Fruit fly (Drosophila melanogaster): ENCODE measurements around the gene CG7872.
A peak's percentile ranks its signal among the peaks of the same experiment; 100 is the strongest.

CG7872 gene

dm6 chrX:15619631-15619960, 41.6 kb downstream of the CG7872 start (continued):
- TF ChIP-seq Hr78 (GFP tag; optimal IDR thresholded peaks at IDR 0.05): peak in 1 of 2 experiments; percentile 85
- no peak for TF ChIP-seq vfl (GFP tag; optimal IDR thresholded peaks at IDR 0.05)
- TF ChIP-seq zf30C (GFP tag; optimal IDR thresholded peaks at IDR 0.05): no peak
- no peak for TF ChIP-seq CG4617 (GFP tag; optimal IDR thresholded peaks at IDR 0.05; ENCODE audit: borderline replicate concordance)
- 0 out of 2 replicates have a peak, but pooled peaks have one; percentile 5 for TF ChIP-seq CG11696 (GFP tag; IDR thresholded peaks at IDR 0.05)
- no peak for TF ChIP-seq Hr3 (GFP tag; optimal IDR thresholded peaks at IDR 0.05)
- TF ChIP-seq Mrtf (GFP tag; IDR thresholded peaks at IDR 0.05): no peak
- no peak for TF ChIP-seq CG8944 (GFP tag; optimal IDR thresholded peaks at IDR 0.05)
- no peak for TF ChIP-seq Rfx (GFP tag; IDR thresholded peaks at IDR 0.05)
- no peak for TF ChIP-seq Dek (tag; optimal IDR thresholded peaks at IDR 0.05)
- peak; percentile 20 for TF ChIP-seq lab (GFP tag; optimal IDR thresholded peaks at IDR 0.05)
- no peak for TF ChIP-seq CG14710 (tag; optimal IDR thresholded peaks at IDR 0.05)
- no peak for TF ChIP-seq CG16815 (GFP tag; optimal IDR thresholded peaks at IDR 0.05)
- no peak for TF ChIP-seq Sox100B (GFP tag; optimal IDR thresholded peaks at IDR 0.05)
- 0 out of 2 replicates have a peak, but pooled peaks have one; percentile 1 for TF ChIP-seq ham (GFP tag; IDR thresholded peaks at IDR 0.05)
- no peak for TF ChIP-seq CG6765 (GFP tag; optimal IDR thresholded peaks at IDR 0.05)
- TF ChIP-seq CG31441 (GFP tag; IDR thresholded peaks at IDR 0.05): no peak
- TF ChIP-seq Hand (GFP tag; optimal IDR thresholded peaks at IDR 0.05): no peak
- TF ChIP-seq fd64A (GFP tag; optimal IDR thresholded peaks at IDR 0.05): no peak
- no peak for TF ChIP-seq pnt (GFP tag; optimal IDR thresholded peaks at IDR 0.05)
- no peak for TF ChIP-seq HmgD (GFP tag; optimal IDR thresholded peaks at IDR 0.05)
- TF ChIP-seq CG33213 (GFP tag; optimal IDR thresholded peaks at IDR 0.05): no peak
- no peak for TF ChIP-seq CG12219 (GFP tag; optimal IDR thresholded peaks at IDR 0.05)
- TF ChIP-seq CG14050 (GFP tag; IDR thresholded peaks at IDR 0.05): no peak
- no peak for TF ChIP-seq lola (GFP tag; optimal IDR thresholded peaks at IDR 0.05)
- no peak for TF ChIP-seq CG12391 (tag; optimal IDR thresholded peaks at IDR 0.05)
- TF ChIP-seq CG18476 (GFP tag; optimal IDR thresholded peaks at IDR 0.05): no peak
- TF ChIP-seq Hmx (GFP tag; optimal IDR thresholded peaks at IDR 0.05): no peak
- no peak for TF ChIP-seq Oli (tag; optimal IDR thresholded peaks at IDR 0.05)
- peak; percentile 79 for TF ChIP-seq crol (GFP tag; IDR thresholded peaks at IDR 0.05)
- peak in 1 of 2 experiments; percentile 12 for TF ChIP-seq bsh (GFP tag; optimal IDR thresholded peaks at IDR 0.05)
- no peak; the same call in 2 of the 3 replicates for TF ChIP-seq otp (GFP tag; IDR thresholded peaks at IDR 0.05)
- TF ChIP-seq ind (GFP tag; optimal IDR thresholded peaks at IDR 0.05): no peak
- TF ChIP-seq Atf6 (GFP tag; IDR thresholded peaks at IDR 0.05): no peak
- no peak for TF ChIP-seq CG8478 (optimal IDR thresholded peaks at IDR 0.05)
- TF ChIP-seq pum (GFP tag; optimal IDR thresholded peaks at IDR 0.05): no peak
- TF ChIP-seq CG1832 (GFP tag; optimal IDR thresholded peaks at IDR 0.05): peak; percentile 8
- no peak for TF ChIP-seq CG17568 (GFP tag; optimal IDR thresholded peaks at IDR 0.05)
- TF ChIP-seq CG9797 (GFP tag; optimal IDR thresholded peaks at IDR 0.05): no peak
- no peak; the same call in 1 of the 2 replicates for TF ChIP-seq Awh (GFP tag; IDR thresholded peaks at IDR 0.05)
- TF ChIP-seq Fer1 (GFP tag; optimal IDR thresholded peaks at IDR 0.05): no peak
- TF ChIP-seq az2 (GFP tag; optimal IDR thresholded peaks at IDR 0.05): no peak
- no peak for TF ChIP-seq gfzf (GFP tag; optimal IDR thresholded peaks at IDR 0.05)
- TF ChIP-seq Dip2 (GFP tag; IDR thresholded peaks at IDR 0.05): no peak
- TF ChIP-seq CTCF (GFP tag; optimal IDR thresholded peaks at IDR 0.05): no peak
- TF ChIP-seq Dbx (GFP tag; IDR thresholded peaks at IDR 0.05): no peak
- no peak for TF ChIP-seq CG7357 (GFP tag; IDR thresholded peaks at IDR 0.05)
- no peak for TF ChIP-seq CG12744 (GFP tag; optimal IDR thresholded peaks at IDR 0.05)
- no peak for TF ChIP-seq wdn (GFP tag; IDR thresholded peaks at IDR 0.05)
- TF ChIP-seq BtbVII (GFP tag; optimal IDR thresholded peaks at IDR 0.05): peak; percentile 23
- no peak for TF ChIP-seq chn (GFP tag; optimal IDR thresholded peaks at IDR 0.05)
- peak; percentile 50 for TF ChIP-seq CG1603 (tag; optimal IDR thresholded peaks at IDR 0.05)
- TF ChIP-seq Lhr (GFP tag; optimal IDR thresholded peaks at IDR 0.05): no peak

Measured in whole organism, embryonic.